Fruit fly (Drosophila melanogaster) whole organism: ENCODE results near the gene CG8159.

Experiments
- CG8478 ChIP-seq: fragments of >200 bp; optimal IDR thresholded peaks from 2 replicates; lab custom pipeline; 2018; ENCODE audit warnings: inconsistent platforms
- Dll ChIP-seq: fragments of >200 bp; optimal IDR thresholded peaks from 2 replicates; lab custom pipeline; 2017
- EcR ChIP-seq, 2 experiments: fragments of >200 bp; optimal IDR thresholded peaks; 2 replicates each; lab custom pipeline; 2017; ENCODE audit warnings: missing biosample characterization in 2 of 2, missing genetic modification characterization in 2 of 2, missing genetic modification reagents in 2 of 2
- pan ChIP-seq: fragments of >200 bp; optimal IDR thresholded peaks from 2 replicates; lab custom pipeline; 2017
- psq ChIP-seq: fragments of >200 bp; optimal IDR thresholded peaks from 2 replicates; lab custom pipeline; 2017
- usp ChIP-seq: fragments of >200 bp; optimal IDR thresholded peaks from 2 replicates; lab custom pipeline; 2017; ENCODE audit warnings: missing biosample characterization, missing genetic modification characterization, mixed read lengths

The CG8159 gene

dm6 chr3R:8705323-8706097, 21.1 kb upstream of the CG8159 start:
- TF ChIP-seq pan (no peak), CG8478 (lab: Kevin White, UChicago) (no peak), EcR (GFP tag; optimal IDR thresholded peaks at IDR 0.05; lab: Kevin White, UChicago) (no peak), Dll (lab: Kevin White, UChicago) (no peak), psq (lab: Kevin White, UChicago) (no peak), usp (GFP tag; lab: Kevin White, UChicago) (no peak)

dm6 chr3R:8707166-8707565, 19.5 kb upstream of the CG8159 start:
- no peak for TF ChIP-seq pan
- TF ChIP-seq CG8478 (lab: Kevin White, UChicago) = no peak
- no peak for TF ChIP-seq EcR (GFP tag; optimal IDR thresholded peaks at IDR 0.05; lab: Kevin White, UChicago)
- TF ChIP-seq Dll (lab: Kevin White, UChicago) = no peak
- no peak for TF ChIP-seq psq (lab: Kevin White, UChicago)
- TF ChIP-seq usp (GFP tag; lab: Kevin White, UChicago) = no peak

- TF ChIP-seq pan (no peak), psq (lab: Kevin White, UChicago) (no peak), usp (GFP tag; lab: Kevin White, UChicago) (no peak), EcR (GFP tag; optimal IDR thresholded peaks at IDR 0.05; lab: Kevin White, UChicago) (no peak), Dll (lab: Kevin White, UChicago) (no peak), CG8478 (lab: Kevin White, UChicago) (no peak)
These were observed 14.7 kb upstream of the CG8159 start for dm6 chr3R:8711890-8712449.

- no peak for TF ChIP-seq EcR (GFP tag; optimal IDR thresholded peaks at IDR 0.05; lab: Kevin White, UChicago)
- TF ChIP-seq Dll (lab: Kevin White, UChicago) = no peak
- TF ChIP-seq pan = no peak
- no peak for TF ChIP-seq psq (lab: Kevin White, UChicago)
- TF ChIP-seq usp (GFP tag; lab: Kevin White, UChicago) = no peak
- TF ChIP-seq CG8478 (lab: Kevin White, UChicago) = no peak
These were observed 13.9 kb upstream of the CG8159 start, which contains the start of gene CG8112 for dm6 chr3R:8712722-8713131. TSS of gene CG8112 (plus strand) at chr3R:8712933.

- TF ChIP-seq pan (no peak), CG8478 (lab: Kevin White, UChicago) (no peak), psq (lab: Kevin White, UChicago) (no peak), EcR (GFP tag; optimal IDR thresholded peaks at IDR 0.05; lab: Kevin White, UChicago) (no peak), Dll (lab: Kevin White, UChicago) (no peak), usp (GFP tag; lab: Kevin White, UChicago) (no peak)
These were observed 11.3 kb upstream of the CG8159 start for dm6 chr3R:8715371-8715770.

- TF ChIP-seq pan (no peak), usp (GFP tag; lab: Kevin White, UChicago) (no peak), EcR (GFP tag; optimal IDR thresholded peaks at IDR 0.05; lab: Kevin White, UChicago) (no peak), CG8478 (lab: Kevin White, UChicago) (no peak), psq (lab: Kevin White, UChicago) (no peak), Dll (lab: Kevin White, UChicago) (no peak)
These were observed 10.7 kb upstream of the CG8159 start, which contains the start of gene TMEM216 for dm6 chr3R:8715851-8716550. TSS of gene TMEM216 (plus strand) at chr3R:8716243.

dm6 chr3R:8716551-8716879, 10.1 kb upstream of the CG8159 start:
- TF ChIP-seq usp (GFP tag; lab: Kevin White, UChicago) (no peak), pan (no peak), EcR (GFP tag; optimal IDR thresholded peaks at IDR 0.05; lab: Kevin White, UChicago) (no peak)

- no peak for TF ChIP-seq usp (GFP tag; lab: Kevin White, UChicago)
- no peak for TF ChIP-seq pan
- TF ChIP-seq Dll (lab: Kevin White, UChicago) = no peak
- no peak for TF ChIP-seq EcR (GFP tag; optimal IDR thresholded peaks at IDR 0.05; lab: Kevin White, UChicago)
- TF ChIP-seq CG8478 (lab: Kevin White, UChicago) = no peak
- no peak for TF ChIP-seq psq (lab: Kevin White, UChicago)
These were observed 8.3 kb upstream of the CG8159 start, which contains the start of gene Cks85A for dm6 chr3R:8718356-8718755. TSS of gene Cks85A (minus strand) at chr3R:8718456.

- no peak for TF ChIP-seq psq (lab: Kevin White, UChicago)
- TF ChIP-seq pan = no peak
- no peak for TF ChIP-seq Dll (lab: Kevin White, UChicago)
- no peak for TF ChIP-seq EcR (GFP tag; optimal IDR thresholded peaks at IDR 0.05; lab: Kevin White, UChicago)
- TF ChIP-seq CG8478 (lab: Kevin White, UChicago) = no peak
- no peak for TF ChIP-seq usp (GFP tag; lab: Kevin White, UChicago)
These were observed 7.8 kb upstream of the CG8159 start, which contains the start of gene CG11760 for dm6 chr3R:8718898-8719297. TSS of gene CG11760 (plus strand) at chr3R:8719198.

dm6 chr3R:8721071-8721470, 5.6 kb upstream of the CG8159 start, which contains the start of gene CG8136:
TSS of gene CG8136 (plus strand) at chr3R:8721371.
- TF ChIP-seq Dll (lab: Kevin White, UChicago) = no peak
- no peak for TF ChIP-seq pan
- no peak for TF ChIP-seq usp (GFP tag; lab: Kevin White, UChicago)
- TF ChIP-seq psq (lab: Kevin White, UChicago) = no peak
- no peak for TF ChIP-seq CG8478 (lab: Kevin White, UChicago)
- no peak for TF ChIP-seq EcR (GFP tag; optimal IDR thresholded peaks at IDR 0.05; lab: Kevin White, UChicago)

- no peak for TF ChIP-seq psq (lab: Kevin White, UChicago)
- TF ChIP-seq usp (GFP tag; lab: Kevin White, UChicago) = no peak
- TF ChIP-seq pan = no peak
- TF ChIP-seq Dll (lab: Kevin White, UChicago) = no peak
- no peak for TF ChIP-seq CG8478 (lab: Kevin White, UChicago)
- TF ChIP-seq EcR (GFP tag; optimal IDR thresholded peaks at IDR 0.05; lab: Kevin White, UChicago) = no peak
These were observed 3.6 kb upstream of the CG8159 start, which contains the start of gene nom for dm6 chr3R:8722962-8723548. TSS of gene nom (plus strand) at chr3R:8723174.
